Worm (Caenorhabditis elegans) whole organism, L3 larva: ENCODE data around the gene fbxa-43.
A peak's percentile ranks its signal among the peaks of the same experiment; 100 is the strongest.

Experiments
- R02D3.7 ChIP-seq: fragments of 150-350 bp; optimal IDR thresholded peaks from 2 replicates; lab custom pipeline; 2014; ENCODE audit warnings: missing biosample characterization, missing genetic modification characterization
- ZK546.5 ChIP-seq: sonication (generic microtip); optimal IDR thresholded peaks from 2 replicates; lab custom pipeline; 2017; ENCODE audit warnings: missing biosample characterization, missing genetic modification characterization
- aly-2 ChIP-seq: fragments of 150-350 bp; optimal IDR thresholded peaks from 2 replicates; lab custom pipeline; 2014; ENCODE audit warnings: missing biosample characterization, missing genetic modification characterization
- ceh-16 ChIP-seq: sonication (generic microtip); optimal IDR thresholded peaks from 2 replicates; lab custom pipeline; 2017; ENCODE audit warnings: missing biosample characterization, missing genetic modification characterization
- ceh-82 ChIP-seq: fragments of 150-350 bp; optimal IDR thresholded peaks from 2 replicates; lab custom pipeline; 2014; ENCODE audit warnings: missing biosample characterization, missing genetic modification characterization
- ceh-9 ChIP-seq: sonication (generic microtip); optimal IDR thresholded peaks from 2 replicates; lab custom pipeline; 2018; ENCODE audit warnings: missing biosample characterization, missing genetic modification characterization
- daf-12 ChIP-seq: fragments of 150-350 bp; optimal IDR thresholded peaks from 2 replicates; lab custom pipeline; 2014; ENCODE audit warnings: missing biosample characterization, missing genetic modification reagents, missing genetic modification characterization
- egl-27 ChIP-seq: sonication (generic microtip); optimal IDR thresholded peaks from 4 replicates; lab custom pipeline; 2017; ENCODE audit warnings: missing biosample characterization, missing genetic modification reagents, missing genetic modification characterization
- egl-5 ChIP-seq: fragments of 150-350 bp; optimal IDR thresholded peaks from 2 replicates; lab custom pipeline; 2017; ENCODE audit warnings: missing biosample characterization, missing genetic modification reagents, missing genetic modification characterization, inconsistent platforms
- elt-2 ChIP-seq: sonication (generic microtip); optimal IDR thresholded peaks from 2 replicates; lab custom pipeline; 2016; ENCODE audit warnings: missing genetic modification reagents, mild to moderate bottlenecking, missing genetic modification characterization, missing compliant biosample characterization
- elt-3 ChIP-seq, 3 experiments: fragments of 150-350 bp in 1 of 3; sonication (generic microtip) in 2 of 3; optimal IDR thresholded peaks; 2 replicates in 2 of 3; 4 replicates in 1 of 3; lab custom pipeline; 2014 to 2017; ENCODE audit warnings: missing biosample characterization in 3 of 3, missing genetic modification characterization in 3 of 3
- eor-1 ChIP-seq, 2 experiments: fragments of 150-350 bp; optimal IDR thresholded peaks; 2 replicates each; lab custom pipeline; 2014 to 2018; ENCODE audit warnings: missing biosample characterization in 2 of 2, missing genetic modification characterization in 2 of 2
- fkh-2 ChIP-seq: fragments of 150-350 bp; optimal IDR thresholded peaks from 2 replicates; lab custom pipeline; 2014; ENCODE audit warnings: missing biosample characterization, missing genetic modification reagents, missing genetic modification characterization
- fos-1 ChIP-seq: fragments of 150-350 bp; optimal IDR thresholded peaks from 2 replicates; lab custom pipeline; 2014; ENCODE audit warnings: missing biosample characterization, missing genetic modification characterization
- hmg-11 ChIP-seq: sonication (generic microtip); optimal IDR thresholded peaks from 2 replicates; lab custom pipeline; 2016; ENCODE audit warnings: missing genetic modification characterization, missing compliant biosample characterization
- jun-1 ChIP-seq: fragments of 150-350 bp; optimal IDR thresholded peaks from 2 replicates; lab custom pipeline; 2014; ENCODE audit warnings: missing biosample characterization, missing genetic modification reagents, missing genetic modification characterization
- lin-15B ChIP-seq: fragments of 150-350 bp; optimal IDR thresholded peaks from 2 replicates; lab custom pipeline; 2014; ENCODE audit warnings: missing biosample characterization, missing genetic modification characterization
- lsy-12 ChIP-seq: sonication (generic microtip); optimal IDR thresholded peaks from 2 replicates; lab custom pipeline; 2016; ENCODE audit warnings: mild to moderate bottlenecking, missing genetic modification characterization, missing compliant biosample characterization
- mdl-1 ChIP-seq: fragments of 150-350 bp; optimal IDR thresholded peaks from 2 replicates; lab custom pipeline; 2014; ENCODE audit warnings: missing biosample characterization, missing genetic modification characterization
- mml-1 ChIP-seq: fragments of 150-350 bp; sonication (generic microtip); optimal IDR thresholded peaks from 3 replicates; lab custom pipeline; 2014; ENCODE audit warnings: missing biosample characterization, missing genetic modification characterization
- nfya-1 ChIP-seq: sonication (generic microtip); optimal IDR thresholded peaks from 2 replicates; lab custom pipeline; 2017; ENCODE audit warnings: missing genetic modification characterization, mild to moderate bottlenecking, missing compliant biosample characterization, antibody characterized with exemption, moderate library complexity; ENCODE audit not compliant: insufficient read depth
- nhr-11 ChIP-seq: fragments of 150-350 bp; optimal IDR thresholded peaks from 2 replicates; lab custom pipeline; 2014; ENCODE audit warnings: missing biosample characterization, missing genetic modification characterization
- nhr-23 ChIP-seq: fragments of 150-350 bp; optimal IDR thresholded peaks from 2 replicates; lab custom pipeline; 2014; ENCODE audit warnings: missing biosample characterization, missing genetic modification reagents, missing genetic modification characterization
- nhr-237 ChIP-seq: fragments of 150-350 bp; optimal IDR thresholded peaks from 2 replicates; lab custom pipeline; 2014; ENCODE audit warnings: missing biosample characterization, missing genetic modification characterization
- nhr-25 ChIP-seq: sonication (generic microtip); optimal IDR thresholded peaks from 2 replicates; lab custom pipeline; 2017; ENCODE audit warnings: missing biosample characterization, missing genetic modification characterization
- nhr-28 ChIP-seq: fragments of 150-350 bp; optimal IDR thresholded peaks from 2 replicates; lab custom pipeline; 2014; ENCODE audit warnings: missing biosample characterization, missing genetic modification characterization
- nhr-76 ChIP-seq: fragments of 150-350 bp; sonication (generic microtip); optimal IDR thresholded peaks from 5 replicates; lab custom pipeline; 2014; ENCODE audit warnings: missing biosample characterization, missing genetic modification characterization
- nhr-77 ChIP-seq: fragments of 150-350 bp; optimal IDR thresholded peaks from 2 replicates; lab custom pipeline; 2014; ENCODE audit warnings: missing biosample characterization, missing genetic modification characterization
- pha-4 ChIP-seq: fragments of 150-350 bp; optimal IDR thresholded peaks from 2 replicates; lab custom pipeline; 2014; ENCODE audit warnings: missing biosample characterization, missing genetic modification reagents, missing genetic modification characterization
- pqm-1 ChIP-seq: fragments of 150-350 bp; optimal IDR thresholded peaks from 2 replicates; lab custom pipeline; 2017; ENCODE audit warnings: missing biosample characterization, missing genetic modification characterization, inconsistent platforms
- sea-2 ChIP-seq: fragments of 150-350 bp; sonication (generic microtip); optimal IDR thresholded peaks from 4 replicates; lab custom pipeline; 2014; ENCODE audit warnings: missing biosample characterization, missing genetic modification reagents, missing genetic modification characterization
- skn-1 ChIP-seq: fragments of 150-350 bp; optimal IDR thresholded peaks from 2 replicates; lab custom pipeline; 2014; ENCODE audit warnings: missing biosample characterization, missing genetic modification characterization
- snpc-4 ChIP-seq: fragments of 150-350 bp; optimal IDR thresholded peaks from 2 replicates; lab custom pipeline; 2014; ENCODE audit warnings: missing biosample characterization, missing genetic modification characterization
- tbx-2 ChIP-seq: sonication (generic microtip); optimal IDR thresholded peaks from 2 replicates; lab custom pipeline; 2016; ENCODE audit warnings: mild to moderate bottlenecking, missing genetic modification characterization, missing compliant biosample characterization
- unc-39 ChIP-seq: sonication (generic microtip); optimal IDR thresholded peaks from 4 replicates; lab custom pipeline; 2017; ENCODE audit warnings: missing biosample characterization, missing genetic modification characterization
- unc-62 ChIP-seq: fragments of 150-350 bp; sonication (generic microtip); optimal IDR thresholded peaks from 4 replicates; lab custom pipeline; 2014; ENCODE audit warnings: missing biosample characterization, missing genetic modification reagents, missing genetic modification characterization

The fbxa-43 gene

DNA sequence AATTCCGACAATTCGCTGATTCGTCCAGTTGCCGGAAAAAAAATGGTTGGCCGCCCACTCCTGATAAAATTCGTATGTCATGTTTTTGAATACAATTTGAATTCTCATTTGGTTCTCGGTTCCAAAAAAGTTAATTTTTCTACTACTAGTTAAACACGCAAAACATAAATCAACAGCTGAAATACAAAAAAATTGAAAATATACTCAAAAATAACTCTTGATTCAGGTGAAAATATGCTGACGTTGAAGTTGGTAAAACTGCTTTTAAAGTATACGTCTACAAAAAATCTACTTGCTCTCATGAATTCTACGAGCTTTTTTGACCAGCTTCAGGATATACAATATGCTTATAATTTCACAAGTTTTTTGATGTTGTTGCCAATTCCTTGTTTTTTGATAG, 18.3 kb downstream of the fbxa-43 start, which contains the start of gene srz-56:
Gene srz-56, plus strand, starts transcription at position 301 of the 400 bp plus-strand sequence.
- TF ChIP-seq mdl-1 (no peak), egl-27 (tag; lab: Kevin White, UChicago) (no peak), snpc-4 (tag; lab: Kevin White, UChicago) (no peak), ZK546.5 (tag; lab: Kevin White, UChicago) (no peak), aly-2 (tag; lab: Kevin White, UChicago) (no peak), skn-1 (no peak), pha-4 (no peak), pqm-1 (tag; lab: Kevin White, UChicago) (no peak), unc-39 (no peak), ceh-9 (tag; lab: Kevin White, UChicago) (no peak), mml-1 (tag; lab: Kevin White, UChicago) (no peak), fos-1 (no peak), nhr-77 (tag; lab: Kevin White, UChicago) (no peak), hmg-11 (tag; lab: Kevin White, UChicago) (no peak), nhr-11 (tag; lab: Kevin White, UChicago) (no peak), eor-1 (tag; optimal IDR thresholded peaks at IDR 0.05; lab: Kevin White, UChicago) (no peak), nhr-76 (no peak), nhr-25 (tag; lab: Kevin White, UChicago) (no peak), nhr-237 (tag; lab: Kevin White, UChicago) (no peak), unc-62 (no peak)
- TF ChIP-seq, all 47 proteins: peak for 0

DNA sequence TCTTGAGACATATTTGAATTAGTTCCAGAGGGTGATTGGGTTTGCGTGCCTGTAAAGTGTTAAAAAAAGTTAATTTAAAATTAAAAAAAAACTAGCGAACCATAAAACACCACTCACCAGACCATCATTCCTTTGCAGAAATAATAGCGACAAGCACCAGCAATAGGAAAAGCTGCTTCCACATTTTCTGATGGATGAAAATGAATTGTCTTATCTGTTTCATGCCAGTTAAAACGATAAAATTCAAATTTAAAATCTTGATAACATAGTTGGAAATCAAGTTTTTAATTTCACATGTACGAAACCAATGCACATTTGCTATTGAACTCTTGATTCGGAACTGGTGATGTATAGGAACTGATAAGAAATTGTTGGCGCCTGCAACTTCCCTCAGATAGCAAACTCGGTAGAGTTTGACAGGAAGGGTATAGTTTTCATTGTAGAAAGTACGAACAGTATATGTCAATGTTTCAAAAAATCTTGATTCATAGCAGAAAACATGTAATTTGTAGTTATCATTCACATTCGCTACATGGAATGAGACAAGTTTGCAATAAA, 19.1 kb downstream of the fbxa-43 start, which contains the start of gene C39B5.10:
Gene C39B5.10, minus strand, starts transcription at position 51 of the 558 bp plus-strand sequence.
- TF ChIP-seq R02D3.7 (tag; lab: Kevin White, UChicago): no peak
- TF ChIP-seq sea-2 (GFP tag; lab: Kevin White, UChicago): no peak
- TF ChIP-seq ceh-9 (tag; lab: Kevin White, UChicago): no peak
- peak; percentile 79 for TF ChIP-seq pqm-1 (tag; lab: Kevin White, UChicago)
- peak; percentile 35 for TF ChIP-seq jun-1 (tag; lab: Kevin White, UChicago)
- no peak for TF ChIP-seq fkh-2
- peak; percentile 93 for TF ChIP-seq elt-2 (tag; lab: Kevin White, UChicago)
- TF ChIP-seq, all 47 proteins: peak for 3

DNA sequence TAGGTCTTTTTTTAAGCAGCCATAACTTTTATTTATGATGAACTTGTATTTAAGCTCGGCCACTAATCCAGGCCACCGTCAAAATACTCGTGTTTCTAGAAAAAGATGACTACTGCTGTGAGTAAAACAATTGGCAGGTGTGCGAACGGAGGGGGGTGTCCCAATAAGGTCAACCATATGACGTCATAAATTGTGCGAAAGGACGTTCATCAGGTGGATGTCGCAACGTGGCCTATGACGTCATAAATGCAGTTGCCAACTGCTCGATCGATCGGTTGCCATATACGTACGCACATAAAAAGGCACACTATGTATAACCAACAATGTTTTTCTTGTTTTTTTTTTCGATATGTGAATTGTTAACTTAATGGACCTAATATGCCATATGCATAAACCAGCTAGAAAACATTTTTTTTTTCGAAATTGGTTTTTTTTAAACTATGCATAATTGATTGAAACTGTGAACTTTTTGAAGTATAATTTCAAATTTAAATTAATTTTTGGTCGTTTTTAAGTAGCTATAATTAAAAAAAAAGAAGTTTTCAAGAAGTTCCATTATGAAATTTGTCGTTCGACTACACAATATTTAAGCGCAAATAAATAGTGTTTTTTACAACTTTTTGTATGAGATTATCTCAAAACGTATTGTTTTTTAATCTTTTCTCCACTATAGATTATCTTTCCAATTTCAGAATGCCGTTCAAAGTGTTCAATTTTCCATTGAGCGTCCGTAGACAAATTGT, 24.4 kb downstream of the fbxa-43 start, which contains the start of gene C39B5.2:
Gene C39B5.2, plus strand, starts transcription at position 693 of the 743 bp plus-strand sequence.
- TF ChIP-seq elt-2 (tag; lab: Kevin White, UChicago) (no peak), elt-3 (tag; optimal IDR thresholded peaks at IDR 0.05; lab: Kevin White, UChicago) (no peak), hmg-11 (tag; lab: Kevin White, UChicago) (no peak), ceh-82 (tag; lab: Kevin White, UChicago) (no peak), egl-5 (tag; lab: Kevin White, UChicago) (no peak), R02D3.7 (tag; lab: Kevin White, UChicago) (no peak), unc-62 (no peak), ceh-16 (tag; lab: Kevin White, UChicago) (no peak), ceh-9 (tag; lab: Kevin White, UChicago) (no peak), pqm-1 (tag; lab: Kevin White, UChicago) (no peak), nhr-25 (tag; lab: Kevin White, UChicago) (no peak), tbx-2 (tag; lab: Kevin White, UChicago) (no peak), nhr-28 (tag; lab: Kevin White, UChicago) (no peak), nhr-23 (no peak), lin-15B (no peak), aly-2 (tag; lab: Kevin White, UChicago) (no peak), fkh-2 (no peak), nfya-1 (tag; lab: Kevin White, UChicago) (no peak), daf-12 (tag; lab: Kevin White, UChicago) (no peak), lsy-12 (tag; lab: Kevin White, UChicago) (no peak)
